Worm (Caenorhabditis elegans) whole organism, L2 larva: Measurements from ENCODE around the gene pycr-4.

Experiments used
- C34F6.9 ChIP-seq: fragments of 150-350 bp; optimal IDR thresholded peaks from 2 replicates; lab custom pipeline; 2014; ENCODE audit warnings: missing biosample characterization, missing genetic modification characterization
- Y55F3AM.14 ChIP-seq: fragments of 200-800 bp; sonication (Bioruptor generic); optimal IDR thresholded peaks from 2 replicates; lab custom pipeline; 2018; ENCODE audit warnings: mild to moderate bottlenecking, missing genetic modification characterization, missing compliant biosample characterization
- alr-1 ChIP-seq: fragments of 150-350 bp; optimal IDR thresholded peaks from 2 replicates; lab custom pipeline; 2014; ENCODE audit warnings: missing biosample characterization, missing genetic modification characterization
- ama-1 ChIP-seq: fragments of 150-350 bp; optimal IDR thresholded peaks from 2 replicates; lab custom pipeline; 2018; ENCODE audit warnings: inconsistent platforms
- blmp-1 ChIP-seq: sonication (generic microtip); optimal IDR thresholded peaks from 2 replicates; lab custom pipeline; 2017; ENCODE audit warnings: missing genetic modification characterization, mild to moderate bottlenecking, missing compliant biosample characterization, antibody characterized with exemption, moderate library complexity; ENCODE audit not compliant: insufficient read depth
- ceh-16 ChIP-seq: fragments of 150-350 bp; optimal IDR thresholded peaks from 2 replicates; lab custom pipeline; 2014; ENCODE audit warnings: missing biosample characterization, missing genetic modification characterization
- ceh-82 ChIP-seq: fragments of 150-350 bp; optimal IDR thresholded peaks from 2 replicates; lab custom pipeline; 2014; ENCODE audit warnings: missing biosample characterization, missing genetic modification characterization
- crh-2 ChIP-seq: sonication (generic microtip); optimal IDR thresholded peaks from 2 replicates; lab custom pipeline; 2017; ENCODE audit warnings: missing biosample characterization, missing genetic modification characterization
- egl-27 ChIP-seq: sonication (generic microtip); optimal IDR thresholded peaks from 3 replicates; lab custom pipeline; 2017; ENCODE audit warnings: missing biosample characterization, missing genetic modification reagents, missing genetic modification characterization
- elt-1 ChIP-seq: fragments of 150-350 bp; optimal IDR thresholded peaks from 2 replicates; lab custom pipeline; 2014; ENCODE audit warnings: missing biosample characterization, missing genetic modification characterization
- elt-3 ChIP-seq: sonication (generic microtip); optimal IDR thresholded peaks from 2 replicates; lab custom pipeline; 2017; ENCODE audit warnings: missing biosample characterization, missing genetic modification characterization
- fos-1 ChIP-seq: fragments of 150-350 bp; optimal IDR thresholded peaks from 2 replicates; lab custom pipeline; 2014; ENCODE audit warnings: missing biosample characterization, missing genetic modification characterization
- gmeb-1 ChIP-seq: fragments of 150-350 bp; optimal IDR thresholded peaks from 2 replicates; lab custom pipeline; 2014; ENCODE audit warnings: missing biosample characterization, missing genetic modification characterization
- lin-11 ChIP-seq: fragments of 150-350 bp; sonication (generic microtip); optimal IDR thresholded peaks from 2 replicates; lab custom pipeline; 2014; ENCODE audit warnings: missing biosample characterization, missing genetic modification characterization, inconsistent platforms, mixed read lengths
- lin-13 ChIP-seq: fragments of 150-350 bp; optimal IDR thresholded peaks from 2 replicates; lab custom pipeline; 2014; ENCODE audit warnings: missing biosample characterization, missing genetic modification reagents, missing genetic modification characterization
- mab-5 ChIP-seq: fragments of 150-350 bp; optimal IDR thresholded peaks from 2 replicates; lab custom pipeline; 2014; ENCODE audit warnings: missing biosample characterization, missing genetic modification characterization
- mdl-1 ChIP-seq, 2 experiments: fragments of 150-350 bp in 1 of 2; sonication (generic microtip) in 1 of 2; optimal IDR thresholded peaks; 2 replicates each; lab custom pipeline; 2017; ENCODE audit warnings: missing biosample characterization in 2 of 2, missing genetic modification characterization in 2 of 2
- nhr-12 ChIP-seq: fragments of 150-350 bp; optimal IDR thresholded peaks from 2 replicates; lab custom pipeline; 2014; ENCODE audit warnings: missing biosample characterization, missing genetic modification characterization
- nhr-23 ChIP-seq: fragments of 150-350 bp; optimal IDR thresholded peaks from 2 replicates; lab custom pipeline; 2014; ENCODE audit warnings: missing biosample characterization, missing genetic modification reagents, missing genetic modification characterization
- nhr-237 ChIP-seq: fragments of 150-350 bp; optimal IDR thresholded peaks from 2 replicates; lab custom pipeline; 2014; ENCODE audit warnings: missing biosample characterization, missing genetic modification characterization
- nhr-6 ChIP-seq: fragments of 150-350 bp; optimal IDR thresholded peaks from 2 replicates; lab custom pipeline; 2014; ENCODE audit warnings: missing biosample characterization, missing genetic modification characterization
- nhr-77 ChIP-seq: fragments of 150-350 bp; optimal IDR thresholded peaks from 2 replicates; lab custom pipeline; 2014; ENCODE audit warnings: missing biosample characterization, missing genetic modification characterization
- peb-1 ChIP-seq: fragments of 150-350 bp; optimal IDR thresholded peaks from 2 replicates; lab custom pipeline; 2014; ENCODE audit warnings: missing biosample characterization, missing genetic modification characterization
- sem-4 ChIP-seq: fragments of 150-350 bp; optimal IDR thresholded peaks from 2 replicates; lab custom pipeline; 2014; ENCODE audit warnings: missing biosample characterization, missing genetic modification reagents, missing genetic modification characterization
- sma-3 ChIP-seq: sonication (generic microtip); optimal IDR thresholded peaks from 2 replicates; lab custom pipeline; 2016; ENCODE audit warnings: missing genetic modification reagents, missing genetic modification characterization, missing compliant biosample characterization
- sma-9 ChIP-seq, 2 experiments: fragments of 150-350 bp in 1 of 2; sonication (generic microtip) in 1 of 2; optimal IDR thresholded peaks; 2 replicates each; lab custom pipeline; 2014 to 2016; ENCODE audit warnings: missing genetic modification characterization in 2 of 2, mild to moderate bottlenecking in 1 of 2, missing biosample characterization in 1 of 2, missing compliant biosample characterization in 1 of 2, missing genetic modification reagents in 1 of 2, moderate library complexity in 1 of 2
- snpc-4 ChIP-seq: fragments of 150-350 bp; optimal IDR thresholded peaks from 2 replicates; lab custom pipeline; 2014; ENCODE audit warnings: missing biosample characterization, missing genetic modification characterization
- unc-39 ChIP-seq: fragments of 150-350 bp; optimal IDR thresholded peaks from 2 replicates; lab custom pipeline; 2014; ENCODE audit warnings: missing biosample characterization, missing genetic modification characterization
- unc-55 ChIP-seq: fragments of 150-350 bp; sonication (generic microtip); optimal IDR thresholded peaks from 3 replicates; lab custom pipeline; 2014; ENCODE audit warnings: missing biosample characterization, missing genetic modification reagents, missing genetic modification characterization
- unc-62 ChIP-seq: fragments of 150-350 bp; optimal IDR thresholded peaks from 2 replicates; lab custom pipeline; 2014; ENCODE audit warnings: missing biosample characterization, missing genetic modification reagents, missing genetic modification characterization
- zag-1 ChIP-seq: fragments of 150-350 bp; optimal IDR thresholded peaks from 2 replicates; lab custom pipeline; 2014; ENCODE audit warnings: missing biosample characterization, missing genetic modification characterization
- ztf-1 ChIP-seq: fragments of 200-800 bp; sonication (Bioruptor generic); conservative IDR thresholded peaks from 2 replicates; pipeline ENCODE4 v1.3.6; 2022; ENCODE audit warnings: missing genetic modification characterization, missing compliant biosample characterization
- ztf-11 ChIP-seq: sonication (generic microtip); optimal IDR thresholded peaks from 2 replicates; lab custom pipeline; 2017; ENCODE audit warnings: missing biosample characterization, missing genetic modification characterization

The pycr-4 gene

ce11 chrIV:7447556-7447955 lies 29.5 kb downstream of the pycr-4 start, which contains the start of gene B0496.2:
Gene B0496.2 (plus strand): TSS chrIV:7447856.
- TF ChIP-seq C34F6.9 (tag; lab: Kevin White, UChicago) (no peak), egl-27 (tag; lab: Kevin White, UChicago) (no peak), Y55F3AM.14 (no peak), crh-2 (tag; lab: Kevin White, UChicago) (no peak), ama-1 (lab: Kevin White, UChicago) (no peak), lin-13 (GFP tag; lab: Kevin White, UChicago) (no peak), nhr-237 (no peak), sma-3 (GFP tag; lab: Kevin White, UChicago) (no peak)

ce11 chrIV:7445995-7446394 lies 31.1 kb downstream of the pycr-4 start, which contains the start of gene B0496.1:
Gene B0496.1 (plus strand): TSS chrIV:7446295.
- TF ChIP-seq mab-5 (tag; lab: Kevin White, UChicago): no peak
- no peak for TF ChIP-seq zag-1 (tag; lab: Kevin White, UChicago)
- no peak for TF ChIP-seq unc-55 (GFP tag; lab: Kevin White, UChicago)
- no peak for TF ChIP-seq elt-1 (tag; lab: Kevin White, UChicago)
- no peak for TF ChIP-seq nhr-77 (tag; lab: Kevin White, UChicago)
- no peak for TF ChIP-seq mdl-1 (tag; optimal IDR thresholded peaks at IDR 0.05; lab: Kevin White, UChicago)
- TF ChIP-seq ztf-1 (GFP tag; lab: Robert Waterston, UW): no peak
- TF ChIP-seq ztf-11 (tag; lab: Kevin White, UChicago): no peak
- TF ChIP-seq egl-27 (tag; lab: Kevin White, UChicago): no peak
- TF ChIP-seq unc-39 (tag; lab: Kevin White, UChicago): no peak
- no peak for TF ChIP-seq unc-62 (GFP tag; lab: Kevin White, UChicago)
- no peak for TF ChIP-seq sma-9 (GFP tag; optimal IDR thresholded peaks at IDR 0.05; lab: Kevin White, UChicago)
- no peak for TF ChIP-seq sma-9 (tag; optimal IDR thresholded peaks at IDR 0.05; lab: Kevin White, UChicago)
- TF ChIP-seq nhr-6 (tag; lab: Kevin White, UChicago): no peak
- no peak for TF ChIP-seq lin-13 (GFP tag; lab: Kevin White, UChicago)
- no peak for TF ChIP-seq alr-1
- TF ChIP-seq peb-1 (tag; lab: Kevin White, UChicago): no peak
- no peak for TF ChIP-seq ama-1 (lab: Kevin White, UChicago)
- no peak for TF ChIP-seq ceh-82 (tag; lab: Kevin White, UChicago)

ce11 chrIV:7445236-7445635 lies 31.9 kb downstream of the pycr-4 start, which contains the start of gene valv-1:
Gene valv-1 (minus strand): TSS chrIV:7445336.
- TF ChIP-seq fos-1 (tag; lab: Kevin White, UChicago): peak; percentile 28
- no peak for TF ChIP-seq sma-3 (GFP tag; lab: Kevin White, UChicago)

ce11 chrIV:7440238-7440637 lies 36.9 kb downstream of the pycr-4 start:
- no peak for TF ChIP-seq peb-1 (tag; lab: Kevin White, UChicago)
- no peak for TF ChIP-seq sem-4 (tag; lab: Kevin White, UChicago)
- TF ChIP-seq blmp-1 (tag; lab: Kevin White, UChicago): peak; percentile 80
- TF ChIP-seq snpc-4 (tag; lab: Kevin White, UChicago): no peak
- TF ChIP-seq unc-62 (GFP tag; lab: Kevin White, UChicago): no peak
- TF ChIP-seq mdl-1 (tag; optimal IDR thresholded peaks at IDR 0.05; lab: Kevin White, UChicago): no peak
- TF ChIP-seq nhr-12: no peak

ce11 chrIV:7439377-7439776 lies 37.7 kb downstream of the pycr-4 start:
- TF ChIP-seq nhr-23 (tag; lab: Kevin White, UChicago) (no peak), sem-4 (tag; lab: Kevin White, UChicago) (no peak), lin-11 (tag; lab: Kevin White, UChicago) (no peak), elt-1 (tag; lab: Kevin White, UChicago) (no peak), ceh-16 (no peak), elt-3 (tag; lab: Kevin White, UChicago) (no peak), alr-1 (no peak)

ce11 chrIV:7433858-7434257 lies 43.2 kb downstream of the pycr-4 start, which contains the start of gene B0496.11:
Gene B0496.11 (minus strand): TSS chrIV:7433958.
- TF ChIP-seq gmeb-1 (no peak), lin-13 (GFP tag; lab: Kevin White, UChicago) (no peak), egl-27 (tag; lab: Kevin White, UChicago) (no peak), nhr-77 (tag; lab: Kevin White, UChicago) (no peak), lin-11 (tag; lab: Kevin White, UChicago) (no peak)
- TF ChIP-seq, all 48 proteins: peak for 0
